Worm (Caenorhabditis elegans) whole organism, L1 larva: ENCODE results near the gene gcy-5.

Source experiments
- ama-1 ChIP-seq: fragments of 150-350 bp; optimal IDR thresholded peaks from 2 replicates; lab custom pipeline; 2014
- dpl-1 ChIP-seq, 3 experiments: fragments of 150-350 bp in 2 of 3; sonication (generic microtip) in 1 of 3; optimal IDR thresholded peaks; 2 replicates each; lab custom pipeline; 2014 to 2017; ENCODE audit warnings: missing biosample characterization in 3 of 3, missing genetic modification characterization in 3 of 3, missing genetic modification reagents in 3 of 3
- efl-1 ChIP-seq, 4 experiments: fragments of 150-350 bp; optimal IDR thresholded peaks in 3 of 4; peaks in 1 of 4; 1 replicate in 1 of 4; 2 replicates in 3 of 4; lab custom pipeline; 2014; ENCODE audit warnings: missing biosample characterization in 2 of 4, missing genetic modification characterization in 2 of 4, missing genetic modification reagents in 2 of 4
- elt-2 ChIP-seq: sonication (generic microtip); optimal IDR thresholded peaks from 2 replicates; lab custom pipeline; 2016; ENCODE audit warnings: missing genetic modification characterization, mild to moderate bottlenecking, inconsistent platforms, missing compliant biosample characterization, missing genetic modification reagents
- lin-35 ChIP-seq, 2 experiments: fragments of 150-350 bp; optimal IDR thresholded peaks; 2 replicates each; lab custom pipeline; 2014; ENCODE audit warnings: missing biosample characterization in 2 of 2, missing genetic modification characterization in 2 of 2, missing genetic modification reagents in 2 of 2
- lin-39 ChIP-seq: fragments of 150-350 bp; optimal IDR thresholded peaks from 2 replicates; lab custom pipeline; 2014; ENCODE audit warnings: missing biosample characterization, missing genetic modification reagents, missing genetic modification characterization
- lsy-2 ChIP-seq, 2 experiments: fragments of 150-350 bp; optimal IDR thresholded peaks; 2 replicates each; lab custom pipeline; 2014; ENCODE audit warnings: missing biosample characterization in 2 of 2, missing genetic modification characterization in 2 of 2
- nhr-237 ChIP-seq: fragments of 150-350 bp; optimal IDR thresholded peaks from 2 replicates; lab custom pipeline; 2014; ENCODE audit warnings: missing biosample characterization, missing genetic modification characterization
- nhr-28 ChIP-seq: fragments of 150-350 bp; optimal IDR thresholded peaks from 2 replicates; lab custom pipeline; 2014; ENCODE audit warnings: missing biosample characterization, missing genetic modification characterization
- rnt-1 ChIP-seq: sonication (generic microtip); optimal IDR thresholded peaks from 2 replicates; lab custom pipeline; 2016; ENCODE audit warnings: mild to moderate bottlenecking, missing genetic modification characterization, moderate library complexity, missing compliant biosample characterization
- skn-1 ChIP-seq: fragments of 150-350 bp; optimal IDR thresholded peaks from 2 replicates; lab custom pipeline; 2014; ENCODE audit warnings: missing biosample characterization, missing genetic modification characterization
- unc-62 ChIP-seq: fragments of 150-350 bp; optimal IDR thresholded peaks from 2 replicates; lab custom pipeline; 2014; ENCODE audit warnings: missing biosample characterization, missing genetic modification reagents, missing genetic modification characterization
- ztf-11 ChIP-seq, 2 experiments: sonication (generic microtip); optimal IDR thresholded peaks; 2 replicates each; lab custom pipeline; 2016 to 2017; ENCODE audit warnings: missing genetic modification characterization in 2 of 2, missing biosample characterization in 1 of 2, missing compliant biosample characterization in 1 of 2

DNA sequence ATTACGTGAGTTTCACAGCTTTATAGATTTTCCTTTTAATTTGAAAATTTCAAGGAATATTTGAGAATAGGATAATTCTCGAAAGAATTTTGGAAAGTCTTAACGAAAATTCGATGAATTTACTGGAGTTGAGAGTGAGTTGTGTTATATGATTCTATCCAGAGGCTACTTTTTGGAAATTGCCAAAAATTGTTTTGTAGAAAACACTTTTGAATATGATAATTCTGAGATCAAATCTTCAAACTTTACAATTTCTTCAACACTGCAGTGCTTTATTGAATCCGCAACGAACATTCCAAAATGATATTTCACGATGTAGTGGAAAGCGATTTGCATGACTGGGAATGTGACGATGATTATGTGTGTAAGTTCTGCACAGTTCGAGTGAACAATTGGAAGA, 35.9 kb upstream of the gcy-5 start, which contains the start of gene C07E3.8:
- no peak for TF ChIP-seq elt-2 (tag; lab: Kevin White, UChicago)
- TF ChIP-seq efl-1 (optimal IDR thresholded peaks at IDR 0.05; lab: Kevin White, UChicago) = no peak
- no peak for TF ChIP-seq efl-1 (GFP tag; optimal IDR thresholded peaks at IDR 0.05 in 1 of 2; lab: Kevin White, UChicago)
- no peak for TF ChIP-seq lsy-2 (tag; optimal IDR thresholded peaks at IDR 0.05; lab: Kevin White, UChicago)
- no peak for TF ChIP-seq lin-39 (tag; lab: Kevin White, UChicago)
- no peak for TF ChIP-seq rnt-1 (tag; lab: Kevin White, UChicago)
- no peak for TF ChIP-seq nhr-28
- no peak for TF ChIP-seq unc-62 (GFP tag; lab: Kevin White, UChicago)
- no peak for TF ChIP-seq ama-1
- TF ChIP-seq nhr-237 = no peak
- TF ChIP-seq skn-1 = no peak
- TF ChIP-seq lin-35 (GFP tag; optimal IDR thresholded peaks at IDR 0.05; lab: Kevin White, UChicago) = no peak
- no peak for TF ChIP-seq dpl-1 (GFP tag; optimal IDR thresholded peaks at IDR 0.05; lab: Kevin White, UChicago)
- TF ChIP-seq ztf-11 (tag; optimal IDR thresholded peaks at IDR 0.05; lab: Kevin White, UChicago) = no peak
